Comparison of ENCODE assay signal across 3 fruit fly cellular contexts in genomic region chrX:18309241-18309697, dm6.
TF ChIP-seq lines count a peak whose summit lies in the region.

Gene upd1 (minus strand): TSS chrX:18309291.

- TF ChIP-seq CTCF in whole organism, embryonic (GFP tag; optimal IDR thresholded peaks at IDR 0.05; lab: Kevin White, UChicago) = no peak

TF ChIP-seq in whole organism, embryonic, 481 proteins besides CTCF, POLR2A, EP300 and RAD21:
- TF ChIP-seq crol (GFP tag; IDR thresholded peaks at IDR 0.05; lab: Robert Waterston, UW) (peak; percentile 34; the same call in 1 of the 2 replicates), sens (GFP tag; lab: Kevin White, UChicago) (peak; percentile 17), CG6854 (GFP tag; optimal IDR thresholded peaks at IDR 0.05; lab: Kevin White, UChicago) (no peak), BtbVII (GFP tag; optimal IDR thresholded peaks at IDR 0.05; lab: Kevin White, UChicago) (no peak), CG1832 (GFP tag; optimal IDR thresholded peaks at IDR 0.05; lab: Kevin White, UChicago) (peak; percentile 71), z (GFP tag; IDR thresholded peaks at IDR 0.05; lab: Robert Waterston, UW) (peak; percentile 91), Jarid2 (GFP tag; optimal IDR thresholded peaks at IDR 0.05; lab: Kevin White, UChicago) (peak; percentile 38), Nf-YB (GFP tag; optimal IDR thresholded peaks at IDR 0.05; lab: Kevin White, UChicago) (peak; percentile 97), CG17829 (tag; optimal IDR thresholded peaks at IDR 0.05; lab: Kevin White, UChicago) (no peak), D (optimal IDR thresholded peaks at IDR 0.05; lab: Kevin White, UChicago) (peak; percentile 15), D (GFP tag; optimal IDR thresholded peaks at IDR 0.05; lab: Kevin White, UChicago) (no peak), Eip74EF (GFP tag; optimal IDR thresholded peaks at IDR 0.05; lab: Kevin White, UChicago) (no peak), CG2199 (GFP tag; IDR thresholded peaks at IDR 0.05; lab: Robert Waterston, UW) (no peak), Nf-YC (tag; optimal IDR thresholded peaks at IDR 0.05; lab: Kevin White, UChicago) (peak; percentile 93), insv (GFP tag; optimal IDR thresholded peaks at IDR 0.05; lab: Kevin White, UChicago) (peak in 1 of 2 experiments; percentile 17), kni (GFP tag; optimal IDR thresholded peaks at IDR 0.05; lab: Kevin White, UChicago) (peak; percentile 59), h (optimal IDR thresholded peaks at IDR 0.05; lab: Kevin White, UChicago) (no peak), CG16813 (GFP tag; IDR thresholded peaks at IDR 0.05; lab: Robert Waterston, UW; ENCODE audit: partially characterized antibody) (0 out of 3 replicates have a peak, but pooled peaks have one; percentile 11), Adf1 (GFP tag; IDR thresholded peaks at IDR 0.05; lab: Robert Waterston, UW) (peak; percentile 58), cg (GFP tag; optimal IDR thresholded peaks at IDR 0.05; lab: Kevin White, UChicago) (peak; percentile 79), CG10321 (GFP tag; IDR thresholded peaks at IDR 0.05; lab: Robert Waterston, UW) (peak; percentile 70), Deaf1 (tag; optimal IDR thresholded peaks at IDR 0.05; lab: Kevin White, UChicago) (peak; percentile 91), CG6765 (GFP tag; optimal IDR thresholded peaks at IDR 0.05; lab: Kevin White, UChicago) (no peak), Blimp-1 (GFP tag; optimal IDR thresholded peaks at IDR 0.05; lab: Kevin White, UChicago) (no peak)

TF ChIP-seq in whole organism, prepupa, 60 proteins besides CTCF, POLR2A, EP300 and RAD21:
- TF ChIP-seq Sox15 (GFP tag; optimal IDR thresholded peaks at IDR 0.05; lab: Kevin White, UChicago) (no peak), Eip78C (GFP tag; lab: Kevin White, UChicago) (peak; percentile 15), svp (GFP tag; lab: Kevin White, UChicago) (peak; percentile 39)

TF ChIP-seq in whole organism, pupa, 21 proteins besides CTCF, POLR2A, EP300 and RAD21:
- TF ChIP-seq CG13204 (GFP tag; optimal IDR thresholded peaks at IDR 0.05; lab: Kevin White, UChicago) (peak; percentile 75), rn (GFP tag; IDR thresholded peaks at IDR 0.05; lab: Robert Waterston, UW) (no peak), Pif1B (GFP tag; optimal IDR thresholded peaks at IDR 0.05; lab: Kevin White, UChicago) (no peak)
